Fruit fly (Drosophila melanogaster): ENCODE measurements around the gene Pfas.

- no peak for TF ChIP-seq CG8159 (tag; optimal IDR thresholded peaks at IDR 0.05)
- no peak for TF ChIP-seq CG17806 (tag; optimal IDR thresholded peaks at IDR 0.05)
- peak; percentile 42; the same call in 1 of the 3 replicates for TF ChIP-seq CG4496 (GFP tag; IDR thresholded peaks at IDR 0.05)
- TF ChIP-seq CG9948 (tag; optimal IDR thresholded peaks at IDR 0.05) = no peak
- no peak for TF ChIP-seq CG32121 (GFP tag; IDR thresholded peaks at IDR 0.05)
- peak; percentile 60 for TF ChIP-seq EcR (GFP tag; optimal IDR thresholded peaks at IDR 0.05)
Measured at dm6 chr2L:6081134-6081832, 35.4 kb upstream of the Pfas start.

Data from whole organism, pupa.